Worm (Caenorhabditis elegans): ENCODE results near the gene ncx-6.

DNA sequence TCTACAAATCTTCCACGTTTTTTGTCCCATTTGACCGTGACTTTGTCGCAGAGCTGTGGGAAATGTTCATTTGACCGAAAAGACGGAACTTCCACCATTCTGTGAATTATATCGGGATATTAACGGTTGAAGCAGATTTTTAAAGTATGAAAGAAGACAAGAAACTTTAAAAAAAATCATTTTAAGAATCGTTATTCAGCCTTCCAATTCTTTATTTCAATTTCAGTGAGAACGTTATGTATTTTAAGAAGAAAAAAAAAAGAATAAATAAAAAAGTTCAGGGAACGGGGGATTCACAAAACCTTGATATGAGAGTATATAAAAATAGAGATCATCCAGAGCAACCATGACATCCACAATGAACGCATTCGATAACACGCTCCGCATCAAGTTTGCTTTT, 19.3 kb downstream of the ncx-6 start, which contains the start of gene set-3:
- no peak for TF ChIP-seq nhr-10 (tag; optimal IDR thresholded peaks at IDR 0.05)
- TF ChIP-seq dmd-4 (tag; optimal IDR thresholded peaks at IDR 0.05) = no peak
- no peak for TF ChIP-seq egl-27 (tag; optimal IDR thresholded peaks at IDR 0.05)
- TF ChIP-seq ZK546.5 (tag; optimal IDR thresholded peaks at IDR 0.05) = no peak
- TF ChIP-seq ama-1 (optimal IDR thresholded peaks at IDR 0.05) = no peak
- no peak for TF ChIP-seq lin-13 (GFP tag; optimal IDR thresholded peaks at IDR 0.05)
